Worm (Caenorhabditis elegans) whole organism, L4/young adult: ENCODE measurements around the gene C10A4.7.

Source experiments
- W03F9.2 ChIP-seq: fragments of 150-350 bp; optimal IDR thresholded peaks from 2 replicates; lab custom pipeline; 2014; ENCODE audit warnings: missing biosample characterization, missing genetic modification characterization
- dao-5 ChIP-seq: sonication (generic microtip); optimal IDR thresholded peaks from 2 replicates; lab custom pipeline; 2016; ENCODE audit warnings: missing genotype, missing genetic modification characterization, moderate library complexity, missing compliant biosample characterization
- him-1 ChIP-seq: sonication (generic microtip); optimal IDR thresholded peaks from 2 replicates; lab custom pipeline; 2016; ENCODE audit warnings: missing genotype, missing genetic modification reagents, missing genetic modification characterization, missing compliant biosample characterization

- no peak for TF ChIP-seq W03F9.2 (tag; lab: Kevin White, UChicago)
- no peak for TF ChIP-seq dao-5 (tag; lab: Kevin White, UChicago)
- TF ChIP-seq him-1 (tag; lab: Kevin White, UChicago), result no peak
Observed at ce11 chrX:7420571-7420970, 5.3 kb upstream of the C10A4.7 start, which contains the start of gene C10A4.9.
